Fruit fly (Drosophila melanogaster) whole organism, embryonic: Measurements from ENCODE around the gene Orp8.

ENCODE experiments used
- Aef1 ChIP-seq: fragments of 200-800 bp; sonication (Bioruptor generic); IDR thresholded peaks from 3 replicates; pipeline ENCODE4 v1.3.6; 2022; ENCODE audit warnings: missing biosample characterization, missing genetic modification characterization
- BtbVII ChIP-seq: fragments of 200-800 bp; sonication (Bioruptor generic); optimal IDR thresholded peaks from 3 replicates; lab custom pipeline; 2017; ENCODE audit warnings: missing biosample characterization, mild to moderate bottlenecking, missing genetic modification characterization
- CG10274 ChIP-seq: fragments of 200-800 bp; sonication (Bioruptor generic); optimal IDR thresholded peaks from 3 replicates; lab custom pipeline; 2017; ENCODE audit warnings: missing biosample characterization, mild to moderate bottlenecking, missing genetic modification characterization
- CG10366 ChIP-seq: fragments of 200-800 bp; sonication (Bioruptor generic); IDR thresholded peaks from 2 replicates; pipeline ENCODE4 v1.3.6; 2022; ENCODE audit warnings: missing biosample characterization, missing genetic modification characterization
- CG11696 ChIP-seq: fragments of 200-800 bp; sonication (Bioruptor generic); IDR thresholded peaks from 2 replicates; pipeline ENCODE4 v1.3.6; 2022; ENCODE audit warnings: missing biosample characterization, missing genetic modification characterization
- CG12071 ChIP-seq: fragments of 200-800 bp; sonication (Bioruptor generic); optimal IDR thresholded peaks from 3 replicates; lab custom pipeline; 2018; ENCODE audit warnings: missing biosample characterization, mild to moderate bottlenecking, missing genetic modification characterization
- CG12219 ChIP-seq: fragments of 200-800 bp; sonication (Bioruptor generic); optimal IDR thresholded peaks from 3 replicates; lab custom pipeline; 2018; ENCODE audit warnings: missing biosample characterization, mild to moderate bottlenecking, missing genetic modification characterization
- CG12236 ChIP-seq: fragments of 200-800 bp; sonication (Bioruptor generic); optimal IDR thresholded peaks from 2 replicates; lab custom pipeline; 2016; ENCODE audit warnings: missing biosample characterization, missing genetic modification characterization
- CG13775 ChIP-seq: fragments of 200-800 bp; sonication (Bioruptor generic); optimal IDR thresholded peaks from 3 replicates; lab custom pipeline; 2017; ENCODE audit warnings: missing biosample characterization, mild to moderate bottlenecking, missing genetic modification characterization
- CG15514 ChIP-seq: fragments of 200-800 bp; sonication (Bioruptor generic); optimal IDR thresholded peaks from 3 replicates; lab custom pipeline; 2017; ENCODE audit warnings: missing biosample characterization, missing genetic modification characterization, mild to moderate bottlenecking, moderate library complexity, missing genetic modification reagents
- CG1602 ChIP-seq: fragments of 200-800 bp; sonication (Bioruptor generic); optimal IDR thresholded peaks from 3 replicates; lab custom pipeline; 2016; ENCODE audit warnings: missing biosample characterization, missing genetic modification characterization
- CG1647 ChIP-seq: fragments of 200-800 bp; sonication (Bioruptor generic); optimal IDR thresholded peaks from 3 replicates; lab custom pipeline; 2016; ENCODE audit warnings: missing biosample characterization, missing genetic modification characterization
- CG16815 ChIP-seq: fragments of 200-800 bp; sonication (Bioruptor generic); optimal IDR thresholded peaks from 3 replicates; lab custom pipeline; 2017; ENCODE audit warnings: missing biosample characterization, mild to moderate bottlenecking, missing genetic modification characterization
- CG17568 ChIP-seq: fragments of 200-800 bp; sonication (Bioruptor generic); optimal IDR thresholded peaks from 2 replicates; lab custom pipeline; 2018; ENCODE audit warnings: missing biosample characterization, mild to moderate bottlenecking, missing genetic modification characterization, moderate library complexity
- CG2116 ChIP-seq: fragments of 200-800 bp; sonication (Bioruptor generic); optimal IDR thresholded peaks from 3 replicates; lab custom pipeline; 2018; ENCODE audit warnings: missing biosample characterization, mild to moderate bottlenecking, missing genetic modification characterization
- CG7745 ChIP-seq: fragments of 200-800 bp; sonication (Bioruptor generic); optimal IDR thresholded peaks from 2 replicates; lab custom pipeline; 2018; ENCODE audit warnings: missing biosample characterization, mild to moderate bottlenecking, missing genetic modification characterization, moderate library complexity
- CG8924 ChIP-seq: fragments of 200-800 bp; optimal IDR thresholded peaks from 3 replicates; lab custom pipeline; 2019; ENCODE audit warnings: missing biosample characterization, mild to moderate bottlenecking, missing genetic modification characterization, moderate library complexity
- CG9932 ChIP-seq: fragments of 200-800 bp; sonication (Bioruptor generic); IDR thresholded peaks from 2 replicates; pipeline ENCODE4 v1.3.6; 2022; ENCODE audit warnings: missing biosample characterization, missing genetic modification characterization
- CkIIα-i1 ChIP-seq: fragments of 200-800 bp; sonication (Bioruptor generic); IDR thresholded peaks from 2 replicates; pipeline ENCODE4 v1.3.6; 2022; ENCODE audit warnings: missing biosample characterization, missing genetic modification characterization
- Deaf1 ChIP-seq: fragments of 200-800 bp; optimal IDR thresholded peaks from 3 replicates; lab custom pipeline; 2019; ENCODE audit warnings: missing biosample characterization, mild to moderate bottlenecking, missing genetic modification characterization, moderate library complexity
- Dip3 ChIP-seq: fragments of 200-800 bp; sonication (Bioruptor generic); optimal IDR thresholded peaks from 3 replicates; lab custom pipeline; 2016; ENCODE audit warnings: missing biosample characterization, missing genetic modification characterization
- Dll ChIP-seq: fragments of 200-800 bp; sonication (Bioruptor generic); IDR thresholded peaks from 4 replicates; pipeline ENCODE4 v1.3.6; 2022; ENCODE audit warnings: missing biosample characterization, missing genetic modification characterization; ENCODE audit not compliant: partially characterized antibody
- Dp ChIP-seq: fragments of 200-800 bp; sonication (Bioruptor generic); optimal IDR thresholded peaks from 2 replicates; lab custom pipeline; 2018; ENCODE audit warnings: missing biosample characterization, mild to moderate bottlenecking, missing genetic modification characterization, moderate library complexity
- E2f2 ChIP-seq: fragments of 200-800 bp; sonication (Bioruptor generic); IDR thresholded peaks from 2 replicates; pipeline ENCODE4 v1.3.6; 2022; ENCODE audit warnings: missing biosample characterization, missing genetic modification characterization
- Fer2 ChIP-seq: fragments of 200-800 bp; sonication (Bioruptor generic); optimal IDR thresholded peaks from 2 replicates; lab custom pipeline; 2018; ENCODE audit warnings: missing biosample characterization, mild to moderate bottlenecking, missing genetic modification characterization, moderate library complexity
- HLH4C ChIP-seq: fragments of 200-800 bp; sonication (Bioruptor generic); IDR thresholded peaks from 3 replicates; pipeline ENCODE4 v1.3.6; 2022; ENCODE audit warnings: missing biosample characterization, missing genetic modification characterization; ENCODE audit not compliant: partially characterized antibody
- Hand ChIP-seq: fragments of 200-800 bp; sonication (Bioruptor generic); optimal IDR thresholded peaks from 2 replicates; lab custom pipeline; 2017; ENCODE audit warnings: mild to moderate bottlenecking, missing biosample characterization, missing genetic modification reagents, missing genetic modification characterization
- Hr3 ChIP-seq: fragments of 200-800 bp; sonication (Bioruptor generic); optimal IDR thresholded peaks from 3 replicates; lab custom pipeline; 2016; ENCODE audit warnings: missing biosample characterization, missing genetic modification characterization
- Hr78 ChIP-seq, 2 experiments: fragments of 200-800 bp in 1 of 2; fragments of >200 bp in 1 of 2; sonication (Bioruptor generic) in 1 of 2; optimal IDR thresholded peaks; 2 replicates each; lab custom pipeline; 2017 to 2019; ENCODE audit warnings: missing biosample characterization in 2 of 2, missing genetic modification characterization in 2 of 2, mild to moderate bottlenecking in 1 of 2, moderate library complexity in 1 of 2
- Meics ChIP-seq: fragments of 200-800 bp; sonication (Bioruptor generic); optimal IDR thresholded peaks from 2 replicates; lab custom pipeline; 2017; ENCODE audit warnings: missing biosample characterization, mild to moderate bottlenecking, missing genetic modification characterization
- Oli ChIP-seq: fragments of 200-800 bp; sonication (Bioruptor generic); optimal IDR thresholded peaks from 2 replicates; lab custom pipeline; 2018; ENCODE audit warnings: missing biosample characterization, mild to moderate bottlenecking, missing genetic modification characterization, moderate library complexity
- Pdp1 ChIP-seq, 2 experiments: fragments of 200-800 bp; sonication (Bioruptor generic); optimal IDR thresholded peaks; 3 replicates each; lab custom pipeline; 2016; ENCODE audit warnings: missing biosample characterization in 2 of 2, missing genetic modification characterization in 2 of 2, mild to moderate bottlenecking in 1 of 2, moderate library complexity in 1 of 2
- Vsx1 ChIP-seq: fragments of 200-800 bp; sonication (Bioruptor generic); optimal IDR thresholded peaks from 2 replicates; lab custom pipeline; 2017; ENCODE audit warnings: missing biosample characterization, mild to moderate bottlenecking, missing genetic modification characterization, missing genetic modification reagents
- abd-A ChIP-seq: fragments of 200-800 bp; sonication (Bioruptor generic); optimal IDR thresholded peaks from 3 replicates; lab custom pipeline; 2019; ENCODE audit warnings: missing biosample characterization, mild to moderate bottlenecking, missing genetic modification characterization, moderate library complexity
- bigmax ChIP-seq: fragments of 200-800 bp; sonication (Bioruptor generic); optimal IDR thresholded peaks from 2 replicates; lab custom pipeline; 2018; ENCODE audit warnings: missing biosample characterization, mild to moderate bottlenecking, missing genetic modification characterization
- chinmo ChIP-seq: fragments of 200-800 bp; sonication (Bioruptor generic); IDR thresholded peaks from 4 replicates; pipeline ENCODE4 v1.3.6; 2022; ENCODE audit warnings: missing biosample characterization, missing genetic modification characterization; ENCODE audit not compliant: partially characterized antibody
- ci ChIP-seq: fragments of 200-800 bp; sonication (Bioruptor generic); IDR thresholded peaks from 3 replicates; pipeline ENCODE4 v1.3.6; 2022; ENCODE audit warnings: missing biosample characterization, missing genetic modification characterization
- cwo ChIP-seq: fragments of 200-800 bp; sonication (Bioruptor generic); optimal IDR thresholded peaks from 3 replicates; lab custom pipeline; 2017; ENCODE audit warnings: missing biosample characterization, missing genetic modification characterization, mild to moderate bottlenecking, moderate library complexity, missing genetic modification reagents
- emc ChIP-seq: fragments of 200-800 bp; sonication (Bioruptor generic); optimal IDR thresholded peaks from 2 replicates; lab custom pipeline; 2016; ENCODE audit warnings: missing biosample characterization, missing genetic modification characterization
- exex ChIP-seq: fragments of 200-800 bp; sonication (Bioruptor generic); optimal IDR thresholded peaks from 4 replicates; lab custom pipeline; 2018; ENCODE audit warnings: missing biosample characterization, mild to moderate bottlenecking, missing genetic modification characterization, moderate library complexity
- gro ChIP-seq: fragments of 200-800 bp; sonication (Bioruptor generic); optimal IDR thresholded peaks from 2 replicates; lab custom pipeline; 2016; ENCODE audit warnings: missing biosample characterization, missing genetic modification characterization
- jumu ChIP-seq: fragments of 200-800 bp; sonication (Bioruptor generic); optimal IDR thresholded peaks from 3 replicates; lab custom pipeline; 2016; ENCODE audit warnings: missing biosample characterization, missing genetic modification characterization
- lab ChIP-seq: fragments of 200-800 bp; sonication (Bioruptor generic); optimal IDR thresholded peaks from 3 replicates; lab custom pipeline; 2017; ENCODE audit warnings: missing biosample characterization, missing genetic modification characterization, mild to moderate bottlenecking, moderate library complexity, missing genetic modification reagents
- oc ChIP-seq: fragments of 200-800 bp; sonication (Bioruptor generic); optimal IDR thresholded peaks from 2 replicates; lab custom pipeline; 2018; ENCODE audit warnings: missing biosample characterization, mild to moderate bottlenecking, missing genetic modification characterization, moderate library complexity
- sim ChIP-seq: fragments of 200-800 bp; sonication (Bioruptor generic); IDR thresholded peaks from 2 replicates; pipeline ENCODE4 v1.3.6; 2022; ENCODE audit warnings: missing biosample characterization, missing genetic modification characterization
- stc ChIP-seq: fragments of 200-800 bp; sonication (Bioruptor generic); IDR thresholded peaks from 2 replicates; pipeline ENCODE4 v1.3.6; 2022; ENCODE audit warnings: missing biosample characterization, missing genetic modification characterization
- tgo ChIP-seq: fragments of 200-800 bp; sonication (Bioruptor generic); IDR thresholded peaks from 3 replicates; pipeline ENCODE4 v1.3.6; 2022; ENCODE audit warnings: missing biosample characterization, missing genetic modification characterization
- zen2 ChIP-seq: fragments of 200-800 bp; sonication (Bioruptor generic); IDR thresholded peaks from 3 replicates; pipeline ENCODE4 v1.3.6; 2022; ENCODE audit warnings: missing biosample characterization, missing genetic modification characterization; ENCODE audit not compliant: partially characterized antibody

Gene Orp8

DNA sequence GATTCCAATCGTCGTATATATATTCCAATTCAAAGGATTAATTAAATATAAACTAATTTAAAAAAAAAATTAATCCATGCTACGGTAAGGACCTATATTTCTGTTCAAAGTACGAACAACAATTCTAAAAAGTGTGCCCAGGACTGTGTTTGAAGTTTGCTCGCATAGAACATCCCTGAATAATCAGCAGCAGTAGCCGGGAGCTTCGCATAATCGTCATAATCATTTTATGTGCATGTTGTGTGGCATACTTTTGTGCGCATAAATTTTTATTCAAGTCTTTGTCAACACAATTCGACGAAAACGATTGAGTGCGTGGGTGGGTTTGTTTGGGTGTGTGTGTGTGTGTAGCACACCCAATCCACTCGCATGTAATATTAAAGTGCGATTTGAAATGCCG, 23.5 kb downstream of the Orp8 start (continued):
- TF ChIP-seq Aef1 (no peak), HLH4C (GFP tag; lab: Robert Waterston, UW) (no peak), Dll (GFP tag; lab: Robert Waterston, UW) (no peak), CG13775 (GFP tag; lab: Kevin White, UChicago) (no peak), CG1602 (GFP tag; lab: Kevin White, UChicago) (no peak), jumu (no peak), CG17568 (GFP tag; lab: Kevin White, UChicago) (no peak), CG12236 (no peak), CG10274 (no peak), CG15514 (GFP tag; lab: Kevin White, UChicago) (no peak), E2f2 (GFP tag; lab: Robert Waterston, UW) (no peak), exex (tag; lab: Kevin White, UChicago) (no peak), CG8924 (tag; lab: Kevin White, UChicago) (no peak), Deaf1 (tag; lab: Kevin White, UChicago) (no peak), Pdp1 (GFP tag; optimal IDR thresholded peaks at IDR 0.05; lab: Kevin White, UChicago) (peak in 1 of 2 experiments; percentile 40), tgo (GFP tag; lab: Robert Waterston, UW) (no peak), Hr3 (GFP tag; lab: Kevin White, UChicago) (no peak), emc (GFP tag; lab: Kevin White, UChicago) (no peak), CG12219 (GFP tag; lab: Kevin White, UChicago) (no peak), abd-A (tag; lab: Kevin White, UChicago) (peak; percentile 47), CG10366 (GFP tag; lab: Robert Waterston, UW) (no peak), Meics (GFP tag; lab: Kevin White, UChicago) (peak; percentile 4), sim (no peak), CG12071 (GFP tag; lab: Kevin White, UChicago) (no peak), Hr78 (GFP tag; optimal IDR thresholded peaks at IDR 0.05; lab: Kevin White, UChicago) (no peak), CG16815 (GFP tag; lab: Kevin White, UChicago) (no peak), Oli (tag; lab: Kevin White, UChicago) (peak; percentile 0), bigmax (GFP tag; lab: Kevin White, UChicago) (no peak), oc (tag; lab: Kevin White, UChicago) (no peak), lab (GFP tag; lab: Kevin White, UChicago) (peak; percentile 7), Fer2 (tag; lab: Kevin White, UChicago) (no peak)

DNA sequence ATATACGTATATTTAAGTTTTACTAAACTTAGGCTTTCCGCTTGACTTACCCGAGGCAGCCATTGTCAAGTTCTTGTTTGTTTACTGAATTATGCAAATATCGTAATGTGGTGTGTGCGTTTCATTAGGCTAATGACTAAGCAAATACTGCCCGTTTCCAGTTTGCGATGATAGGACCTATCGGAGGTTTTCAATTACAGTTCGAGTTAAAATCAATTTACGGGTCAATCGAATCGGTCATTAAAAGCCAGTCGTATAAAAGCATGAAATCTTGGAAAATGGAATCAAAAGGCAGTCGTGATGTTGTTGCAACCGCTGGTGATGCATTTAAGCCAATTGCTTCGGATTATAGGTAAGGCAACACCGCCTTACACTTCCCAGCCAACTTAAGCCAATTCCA, 29.5 kb downstream of the Orp8 start, which contains the start of gene Ir92a:
Gene Ir92a, plus strand, starts transcription at position 301 of the 400 bp plus-strand sequence.
- TF ChIP-seq stc (GFP tag; lab: Robert Waterston, UW), result no peak
- TF ChIP-seq Dip3, result no peak
- no peak for TF ChIP-seq CG1647
- no peak for TF ChIP-seq BtbVII
- no peak for TF ChIP-seq CG17568 (GFP tag; lab: Kevin White, UChicago)
- TF ChIP-seq CG11696 (GFP tag; lab: Robert Waterston, UW), result no peak
- no peak for TF ChIP-seq gro (GFP tag; lab: Kevin White, UChicago)
- TF ChIP-seq cwo (GFP tag; lab: Kevin White, UChicago), result no peak
- no peak for TF ChIP-seq lab (GFP tag; lab: Kevin White, UChicago)
- TF ChIP-seq CkIIα-i1 (GFP tag; lab: Robert Waterston, UW), result no peak
- TF ChIP-seq ci, result no peak
- no peak for TF ChIP-seq CG7745 (tag; lab: Kevin White, UChicago)
- TF ChIP-seq CG9932 (GFP tag; lab: Robert Waterston, UW), result no peak
- TF ChIP-seq Dp (GFP tag; lab: Kevin White, UChicago), result no peak
- TF ChIP-seq chinmo (GFP tag; lab: Robert Waterston, UW), result no peak
- TF ChIP-seq Vsx1 (GFP tag; lab: Kevin White, UChicago), result no peak
- no peak for TF ChIP-seq Hr3 (GFP tag; lab: Kevin White, UChicago)
- TF ChIP-seq Hand (GFP tag; lab: Kevin White, UChicago), result no peak
- no peak for TF ChIP-seq CG2116 (GFP tag; lab: Kevin White, UChicago)
- no peak for TF ChIP-seq zen2 (GFP tag; lab: Robert Waterston, UW)
